Fruit fly (Drosophila melanogaster) S2 (cell line): ENCODE data around the gene mrn.

ENCODE experiments used
- CG8478 ChIP-seq: fragments of >200 bp; optimal IDR thresholded peaks from 2 replicates; lab custom pipeline; 2018
- CTCF ChIP-seq, 2 experiments: fragments of >200 bp; optimal IDR thresholded peaks; 2 replicates each; lab custom pipeline; 2018

mrn gene

DNA sequence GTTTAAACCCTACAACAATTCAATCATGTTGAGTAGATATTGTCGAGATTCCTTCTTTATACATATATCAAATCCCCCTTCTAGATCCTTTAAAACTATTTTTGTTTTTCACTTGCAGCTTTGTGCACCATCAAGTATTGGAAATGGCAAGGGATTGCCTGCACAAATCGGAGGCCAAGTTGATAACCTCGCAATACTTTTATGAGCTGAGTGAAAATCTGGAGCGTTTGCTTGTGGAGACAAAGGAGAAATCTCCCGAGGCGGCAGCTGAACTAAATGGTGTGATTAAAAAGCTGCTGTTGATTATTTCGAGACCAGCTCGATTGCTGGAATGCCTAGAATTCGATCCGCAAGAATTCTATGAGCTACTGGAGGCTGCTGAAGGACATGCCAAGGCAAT, 9.8 kb downstream of the mrn start:
- TF ChIP-seq CTCF (optimal IDR thresholded peaks at IDR 0.05; lab: Kevin White, UChicago) (no peak), CG8478 (lab: Kevin White, UChicago) (no peak)

dm6 chr3L:15568748-15569147, 11.6 kb downstream of the mrn start:
- TF ChIP-seq CG8478 (lab: Kevin White, UChicago) (no peak), CTCF (optimal IDR thresholded peaks at IDR 0.05; lab: Kevin White, UChicago) (no peak)

- TF ChIP-seq CTCF (optimal IDR thresholded peaks at IDR 0.05; lab: Kevin White, UChicago) = no peak
- TF ChIP-seq CG8478 (lab: Kevin White, UChicago) = no peak
These were observed 13.8 kb downstream of the mrn start for dm6 chr3L:15566484-15566955.

dm6 chr3L:15565829-15566433, 14.4 kb downstream of the mrn start, which contains the start of gene dop:
Gene dop (plus strand): TSS chr3L:15566013.
- TF ChIP-seq CG8478 (lab: Kevin White, UChicago) = no peak
- no peak for TF ChIP-seq CTCF (optimal IDR thresholded peaks at IDR 0.05; lab: Kevin White, UChicago)

DNA sequence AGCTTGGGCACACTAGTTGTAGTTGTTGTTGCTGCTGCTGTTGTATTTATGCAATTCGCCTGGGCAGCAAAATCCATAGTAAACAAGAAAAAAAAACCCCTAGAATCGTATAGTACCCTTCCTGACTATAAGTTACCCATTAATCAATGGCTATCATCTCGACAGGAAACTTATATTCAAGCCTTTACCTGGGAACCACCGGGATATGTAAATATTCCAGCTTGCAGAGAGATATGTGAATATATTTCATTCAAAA, 16.6 kb downstream of the mrn start:
- no peak for TF ChIP-seq CG8478 (lab: Kevin White, UChicago)
- TF ChIP-seq CTCF (optimal IDR thresholded peaks at IDR 0.05; lab: Kevin White, UChicago) = no peak

- TF ChIP-seq CTCF (optimal IDR thresholded peaks at IDR 0.05; lab: Kevin White, UChicago) (no peak), CG8478 (lab: Kevin White, UChicago) (no peak)
These were observed 17.1 kb downstream of the mrn start, which contains the start of the genes CG7739 and SCCRO for dm6 chr3L:15563058-15563850. Gene CG7739 (minus strand): TSS chr3L:15563065. Gene SCCRO (plus strand): TSS chr3L:15563427.

- TF ChIP-seq CTCF (optimal IDR thresholded peaks at IDR 0.05; lab: Kevin White, UChicago) = no peak
These were observed 17.6 kb downstream of the mrn start for dm6 chr3L:15562727-15563057.

DNA sequence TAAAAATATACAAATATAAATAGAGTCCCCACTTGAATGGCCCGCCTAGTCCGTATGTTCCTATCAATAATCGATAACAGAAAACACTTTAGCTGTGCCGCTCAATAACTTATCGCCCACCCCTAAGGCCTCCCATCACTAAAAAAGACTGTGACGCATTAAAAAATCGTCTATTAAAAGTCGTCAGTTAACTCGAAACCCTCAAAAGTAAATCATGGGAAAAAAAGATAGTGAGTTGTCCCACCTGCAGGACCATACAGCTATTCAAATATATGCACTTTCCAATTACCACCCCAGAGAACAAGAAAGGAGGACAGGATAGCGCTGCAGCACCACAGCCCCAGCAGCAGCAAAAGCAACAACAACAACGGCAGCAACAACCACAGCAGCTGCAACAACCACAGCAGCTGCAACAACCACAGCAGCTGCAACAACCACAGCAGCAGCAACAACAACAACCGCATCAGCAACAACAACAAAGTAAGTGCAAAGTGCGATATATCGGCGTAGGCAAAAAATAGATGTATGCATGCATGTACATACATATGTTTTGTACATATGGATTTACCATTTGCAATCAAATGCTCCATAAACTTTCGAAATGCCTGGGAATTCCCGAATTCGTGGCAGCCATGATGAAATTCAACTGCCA, 26.2 kb downstream of the mrn start, which contains the start of gene AGO2:
TSS of gene AGO2 (plus strand) at position 121 of the 652 bp plus-strand sequence.
- TF ChIP-seq CG8478 (lab: Kevin White, UChicago) (no peak), CTCF (optimal IDR thresholded peaks at IDR 0.05; lab: Kevin White, UChicago) (peak; percentile 54 to 67)

- no peak for TF ChIP-seq CTCF (optimal IDR thresholded peaks at IDR 0.05; lab: Kevin White, UChicago)
These were observed 31.5 kb downstream of the mrn start for dm6 chr3L:15548843-15549242.

- TF ChIP-seq CTCF (optimal IDR thresholded peaks at IDR 0.05; lab: Kevin White, UChicago) (no peak), CG8478 (lab: Kevin White, UChicago) (no peak)
These were observed 33.0 kb downstream of the mrn start for dm6 chr3L:15547187-15547790.

DNA sequence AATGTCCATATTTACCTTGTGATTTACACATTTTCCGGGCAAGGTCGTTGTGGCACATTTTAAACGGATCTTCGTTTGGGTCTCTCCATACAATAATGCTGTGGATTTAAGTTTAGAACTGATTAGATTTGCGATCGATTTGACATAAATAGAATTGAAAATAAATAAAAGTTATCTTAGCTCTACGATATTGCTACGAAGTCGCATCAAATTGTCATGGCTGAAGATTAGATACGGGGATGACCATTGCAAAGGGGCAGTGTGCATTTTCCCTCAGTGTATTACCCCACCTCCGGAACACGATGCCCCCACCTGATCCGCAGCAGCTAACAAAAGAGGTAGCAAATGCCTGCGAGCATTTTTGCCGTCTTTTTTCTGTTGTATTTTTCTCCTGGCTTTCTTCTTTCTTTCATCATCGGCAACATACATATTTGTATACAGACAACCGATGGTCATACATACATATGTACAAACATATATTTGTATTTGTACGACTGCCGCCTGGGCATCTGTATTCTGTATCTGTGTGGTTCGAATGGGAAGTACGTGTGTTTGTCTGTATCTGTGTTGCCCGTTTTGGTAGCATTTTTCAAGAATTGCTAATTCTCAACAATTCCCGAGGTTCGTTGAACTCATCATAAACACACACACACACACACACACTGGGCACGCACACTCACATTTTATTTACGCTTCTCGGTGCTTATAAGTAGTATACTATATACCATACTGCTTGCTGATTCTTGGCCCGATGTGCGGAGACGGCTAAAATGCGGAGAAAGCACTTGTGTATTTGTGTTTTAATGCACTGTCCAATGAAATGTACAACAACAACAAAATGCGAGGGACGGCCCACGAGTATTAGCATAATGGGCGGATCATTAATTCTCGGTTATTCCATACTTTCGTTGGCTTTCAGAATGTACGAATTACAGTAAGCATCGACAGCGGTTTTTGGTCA, 35.6 kb downstream of the mrn start:
- TF ChIP-seq CG8478 (lab: Kevin White, UChicago) = no peak
- no peak for TF ChIP-seq CTCF (optimal IDR thresholded peaks at IDR 0.05; lab: Kevin White, UChicago)

DNA sequence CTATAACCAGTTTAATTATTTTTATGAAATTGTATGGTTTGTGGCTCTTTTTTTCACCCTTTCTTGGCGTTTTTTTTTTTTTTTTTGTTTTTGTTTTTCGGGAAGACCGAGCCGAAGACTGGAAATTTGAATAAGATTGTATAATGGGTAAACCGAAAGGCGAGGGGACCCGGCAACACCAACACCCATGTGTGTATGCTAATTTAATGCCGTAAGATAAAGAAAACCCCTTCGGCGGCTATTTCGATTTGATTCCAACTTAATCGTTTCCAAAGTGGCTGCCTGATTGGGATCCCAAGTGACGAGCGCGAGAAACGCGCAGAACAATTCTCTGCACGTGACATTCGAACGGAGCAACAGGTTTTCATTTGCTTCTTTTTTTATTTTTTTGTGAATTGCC, 36.9 kb downstream of the mrn start:
- TF ChIP-seq CG8478 (lab: Kevin White, UChicago) = no peak
- no peak for TF ChIP-seq CTCF (optimal IDR thresholded peaks at IDR 0.05; lab: Kevin White, UChicago)

dm6 chr3L:15543049-15543448, 37.3 kb downstream of the mrn start:
- TF ChIP-seq CTCF (optimal IDR thresholded peaks at IDR 0.05; lab: Kevin White, UChicago) = no peak
- no peak for TF ChIP-seq CG8478 (lab: Kevin White, UChicago)

- TF ChIP-seq CG8478 (lab: Kevin White, UChicago) (no peak), CTCF (optimal IDR thresholded peaks at IDR 0.05; lab: Kevin White, UChicago) (no peak)
These were observed 39.1 kb downstream of the mrn start for dm6 chr3L:15541281-15541680.
